Fruit fly (Drosophila melanogaster) whole organism, embryonic: ENCODE data around the gene Rrp45.

Experiments used
- Adf1 ChIP-seq: fragments of 200-800 bp; sonication (Bioruptor generic); IDR thresholded peaks from 2 replicates; pipeline ENCODE4 v1.3.6; 2022; ENCODE audit warnings: missing biosample characterization, missing genetic modification characterization
- Awh ChIP-seq: fragments of 200-800 bp; sonication (Bioruptor generic); IDR thresholded peaks from 2 replicates; pipeline ENCODE4, ENCODE4 v1.3.6; 2022; ENCODE audit warnings: missing biosample characterization, missing genetic modification characterization
- Blimp-1 ChIP-seq: fragments of 200-800 bp; sonication (Bioruptor generic); optimal IDR thresholded peaks from 3 replicates; lab custom pipeline; 2018; ENCODE audit warnings: missing biosample characterization, missing genetic modification characterization, mild to moderate bottlenecking, moderate library complexity, missing genetic modification reagents
- CG10959 ChIP-seq: fragments of 200-800 bp; sonication (Bioruptor generic); IDR thresholded peaks from 2 replicates; pipeline ENCODE4 v1.3.6; 2022; ENCODE audit warnings: missing biosample characterization, missing genetic modification characterization
- CG11085 ChIP-seq: fragments of 200-800 bp; sonication (Bioruptor generic); IDR thresholded peaks from 2 replicates; pipeline ENCODE4 v1.3.6; 2022; ENCODE audit warnings: missing biosample characterization, missing genetic modification characterization
- CG12104 ChIP-seq: fragments of 200-800 bp; sonication (Bioruptor generic); optimal IDR thresholded peaks from 3 replicates; lab custom pipeline; 2016; ENCODE audit warnings: missing biosample characterization, missing genetic modification characterization
- CG12942 ChIP-seq: fragments of 200-800 bp; sonication (Bioruptor generic); optimal IDR thresholded peaks from 3 replicates; lab custom pipeline; 2016; ENCODE audit warnings: missing biosample characterization, missing genetic modification characterization
- CG16813 ChIP-seq: fragments of 200-800 bp; sonication (Bioruptor generic); IDR thresholded peaks from 3 replicates; pipeline ENCODE4 v1.3.6; 2022; ENCODE audit warnings: missing biosample characterization, missing genetic modification characterization; ENCODE audit not compliant: partially characterized antibody
- CG17328 ChIP-seq: fragments of 200-800 bp; sonication (Bioruptor generic); IDR thresholded peaks from 2 replicates; pipeline ENCODE4 v1.3.6; 2022; ENCODE audit warnings: missing biosample characterization, missing genetic modification characterization
- CG17361 ChIP-seq: fragments of 200-800 bp; sonication (Bioruptor generic); IDR thresholded peaks from 3 replicates; pipeline ENCODE4 v1.3.6; 2022; ENCODE audit warnings: missing biosample characterization, missing genetic modification characterization
- CG17612 ChIP-seq: fragments of 200-800 bp; sonication (Bioruptor generic); IDR thresholded peaks from 2 replicates; pipeline ENCODE4 v1.3.6; 2022; ENCODE audit warnings: missing biosample characterization, missing genetic modification characterization
- CG18476 ChIP-seq: fragments of 200-800 bp; sonication (Bioruptor generic); optimal IDR thresholded peaks from 2 replicates; lab custom pipeline; 2016; ENCODE audit warnings: missing biosample characterization, mild to moderate bottlenecking, missing genetic modification characterization
- CG2199 ChIP-seq: fragments of 200-800 bp; sonication (Bioruptor generic); IDR thresholded peaks from 3 replicates; pipeline ENCODE4 v1.3.6; 2022; ENCODE audit warnings: missing biosample characterization, missing genetic modification characterization
- CG2202 ChIP-seq: fragments of 200-800 bp; sonication (Bioruptor generic); optimal IDR thresholded peaks from 2 replicates; lab custom pipeline; 2018; ENCODE audit warnings: missing biosample characterization, mild to moderate bottlenecking, missing genetic modification characterization
- CG30020 ChIP-seq: fragments of 200-800 bp; optimal IDR thresholded peaks from 2 replicates; lab custom pipeline; 2019; ENCODE audit warnings: missing biosample characterization, mild to moderate bottlenecking, missing genetic modification characterization, moderate library complexity
- CG31224 ChIP-seq: fragments of 200-800 bp; sonication (Bioruptor generic); IDR thresholded peaks from 2 replicates; pipeline ENCODE4 v1.3.6; 2022; ENCODE audit warnings: missing biosample characterization, missing genetic modification characterization
- CG32532 ChIP-seq: fragments of 200-800 bp; sonication (Bioruptor generic); IDR thresholded peaks from 2 replicates; pipeline ENCODE4 v1.3.6; 2022; ENCODE audit warnings: missing biosample characterization, missing genetic modification characterization
- CG5245 ChIP-seq: fragments of 200-800 bp; sonication (Bioruptor generic); optimal IDR thresholded peaks from 3 replicates; lab custom pipeline; 2016; ENCODE audit warnings: missing biosample characterization, missing genetic modification characterization
- CG6791 ChIP-seq: fragments of 200-800 bp; sonication (Bioruptor generic); IDR thresholded peaks from 3 replicates; pipeline ENCODE4 v1.3.6; 2022; ENCODE audit warnings: missing biosample characterization, missing genetic modification characterization; ENCODE audit not compliant: partially characterized antibody
- CG7271 ChIP-seq: fragments of 200-800 bp; sonication (Bioruptor generic); optimal IDR thresholded peaks from 2 replicates; lab custom pipeline; 2018; ENCODE audit warnings: missing biosample characterization, mild to moderate bottlenecking, missing genetic modification characterization, moderate library complexity
- CG7839 ChIP-seq: fragments of 200-800 bp; sonication (Bioruptor generic); optimal IDR thresholded peaks from 3 replicates; lab custom pipeline; 2018; ENCODE audit warnings: missing biosample characterization, mild to moderate bottlenecking, missing genetic modification characterization, moderate library complexity
- D ChIP-seq, 2 experiments: fragments of 200-800 bp in 1 of 2; fragments of >200 bp in 1 of 2; sonication (Bioruptor generic) in 1 of 2; optimal IDR thresholded peaks; 2 replicates in 1 of 2; 3 replicates in 1 of 2; lab custom pipeline; 2017; ENCODE audit warnings: mild to moderate bottlenecking in 1 of 2, missing biosample characterization in 1 of 2, missing genetic modification characterization in 1 of 2, missing genetic modification reagents in 1 of 2
- D19A ChIP-seq: fragments of 200-800 bp; optimal IDR thresholded peaks from 3 replicates; lab custom pipeline; 2019; ENCODE audit warnings: missing biosample characterization, mild to moderate bottlenecking, missing genetic modification characterization, moderate library complexity
- Fer2 ChIP-seq: fragments of 200-800 bp; sonication (Bioruptor generic); optimal IDR thresholded peaks from 2 replicates; lab custom pipeline; 2018; ENCODE audit warnings: missing biosample characterization, mild to moderate bottlenecking, missing genetic modification characterization, moderate library complexity
- Fer3 ChIP-seq: fragments of 200-800 bp; sonication (Bioruptor generic); optimal IDR thresholded peaks from 2 replicates; lab custom pipeline; 2018; ENCODE audit warnings: missing biosample characterization, mild to moderate bottlenecking, missing genetic modification characterization, moderate library complexity
- Lhr ChIP-seq: fragments of 200-800 bp; sonication (Bioruptor generic); optimal IDR thresholded peaks from 3 replicates; lab custom pipeline; 2017; ENCODE audit warnings: mild to moderate bottlenecking, missing biosample characterization, missing genetic modification reagents, missing genetic modification characterization
- MBD-R2 ChIP-seq: fragments of 200-800 bp; sonication (Bioruptor generic); IDR thresholded peaks from 2 replicates; pipeline ENCODE4 v1.3.6; 2022; ENCODE audit warnings: missing biosample characterization, missing genetic modification characterization
- MTF-1 ChIP-seq: fragments of 200-800 bp; sonication (Bioruptor generic); optimal IDR thresholded peaks from 2 replicates; lab custom pipeline; 2018; ENCODE audit warnings: missing biosample characterization, mild to moderate bottlenecking, missing genetic modification characterization, borderline replicate concordance
- Mad ChIP-seq: fragments of 200-800 bp; sonication (Bioruptor generic); optimal IDR thresholded peaks from 2 replicates; lab custom pipeline; 2016; ENCODE audit warnings: missing biosample characterization, missing genetic modification characterization
- Optix ChIP-seq: fragments of 200-800 bp; sonication (Bioruptor generic); IDR thresholded peaks from 3 replicates; pipeline ENCODE4 v1.3.6; 2022; ENCODE audit warnings: missing biosample characterization, missing genetic modification characterization
- ap ChIP-seq: fragments of 200-800 bp; sonication (Bioruptor generic); IDR thresholded peaks from 2 replicates; pipeline ENCODE4 v1.3.6; 2022; ENCODE audit warnings: missing biosample characterization, missing genetic modification characterization
- ase ChIP-seq: fragments of 200-800 bp; sonication (Bioruptor generic); IDR thresholded peaks from 3 replicates; pipeline ENCODE4 v1.3.6; 2022; ENCODE audit warnings: missing biosample characterization, missing genetic modification characterization
- br ChIP-seq: fragments of >200 bp; optimal IDR thresholded peaks from 2 replicates; lab custom pipeline; 2017
- btn ChIP-seq: fragments of 200-800 bp; sonication (Bioruptor generic); optimal IDR thresholded peaks from 2 replicates; lab custom pipeline; 2016; ENCODE audit warnings: missing biosample characterization, missing genetic modification characterization
- crc ChIP-seq: fragments of 200-800 bp; sonication (Bioruptor generic); optimal IDR thresholded peaks from 2 replicates; lab custom pipeline; 2016; ENCODE audit warnings: missing biosample characterization, missing genetic modification characterization
- dysf ChIP-seq: fragments of 200-800 bp; sonication (Bioruptor generic); IDR thresholded peaks from 3 replicates; pipeline ENCODE4 v1.3.6; 2022; ENCODE audit warnings: missing biosample characterization, missing genetic modification characterization
- fu2 ChIP-seq: fragments of 200-800 bp; sonication (Bioruptor generic); optimal IDR thresholded peaks from 2 replicates; lab custom pipeline; 2016; ENCODE audit warnings: missing biosample characterization, missing genetic modification characterization
- gce ChIP-seq: fragments of 200-800 bp; sonication (Bioruptor generic); IDR thresholded peaks from 3 replicates; pipeline ENCODE4 v1.3.6; 2022; ENCODE audit warnings: missing biosample characterization, missing genetic modification characterization
- gro ChIP-seq: fragments of 200-800 bp; sonication (Bioruptor generic); optimal IDR thresholded peaks from 2 replicates; lab custom pipeline; 2016; ENCODE audit warnings: missing biosample characterization, missing genetic modification characterization
- hbn ChIP-seq: fragments of 200-800 bp; sonication (Bioruptor generic); IDR thresholded peaks from 2 replicates; pipeline ENCODE4 v1.3.6; 2022; ENCODE audit warnings: missing biosample characterization, missing genetic modification characterization; ENCODE audit not compliant: partially characterized antibody
- her ChIP-seq: fragments of 200-800 bp; sonication (Bioruptor generic); optimal IDR thresholded peaks from 2 replicates; lab custom pipeline; 2016; ENCODE audit warnings: missing biosample characterization, missing genetic modification characterization
- hkb ChIP-seq, 2 experiments: fragments of 200-800 bp in 1 of 2; fragments of >200 bp in 1 of 2; sonication (Bioruptor generic) in 1 of 2; IDR thresholded peaks in 1 of 2; optimal IDR thresholded peaks in 1 of 2; 2 replicates each; pipeline versions ENCODE4 v1.3.6 to Lab custom; 2017 to 2022; ENCODE audit warnings: missing biosample characterization in 1 of 2, missing genetic modification characterization in 1 of 2
- lilli ChIP-seq: fragments of 200-800 bp; sonication (Bioruptor generic); optimal IDR thresholded peaks from 3 replicates; lab custom pipeline; 2016; ENCODE audit warnings: missing biosample characterization, missing genetic modification characterization
- lola ChIP-seq, 3 experiments: fragments of >200 bp in 2 of 3; fragments of 200-800 bp in 1 of 3; sonication (Bioruptor generic) in 1 of 3; optimal IDR thresholded peaks; 2 replicates each; lab custom pipeline; 2017 to 2019; ENCODE audit warnings: missing biosample characterization in 3 of 3, missing genetic modification characterization in 3 of 3, mild to moderate bottlenecking in 1 of 3, moderate library complexity in 1 of 3
- nmo ChIP-seq: fragments of 200-800 bp; sonication (Bioruptor generic); optimal IDR thresholded peaks from 2 replicates; lab custom pipeline; 2018; ENCODE audit warnings: missing biosample characterization, mild to moderate bottlenecking, missing genetic modification characterization, moderate library complexity
- rib ChIP-seq: fragments of 200-800 bp; sonication (Bioruptor generic); IDR thresholded peaks from 2 replicates; pipeline ENCODE4 v1.3.6; 2022; ENCODE audit warnings: missing biosample characterization, missing genetic modification characterization
- sisA ChIP-seq: fragments of 200-800 bp; sonication (Bioruptor generic); IDR thresholded peaks from 2 replicates; pipeline ENCODE4 v1.3.6; 2022; ENCODE audit warnings: missing biosample characterization, missing genetic modification characterization
- tx ChIP-seq: fragments of 200-800 bp; sonication (Bioruptor generic); optimal IDR thresholded peaks from 2 replicates; lab custom pipeline; 2016; ENCODE audit warnings: missing biosample characterization, missing genetic modification characterization

The Rrp45 gene

DNA sequence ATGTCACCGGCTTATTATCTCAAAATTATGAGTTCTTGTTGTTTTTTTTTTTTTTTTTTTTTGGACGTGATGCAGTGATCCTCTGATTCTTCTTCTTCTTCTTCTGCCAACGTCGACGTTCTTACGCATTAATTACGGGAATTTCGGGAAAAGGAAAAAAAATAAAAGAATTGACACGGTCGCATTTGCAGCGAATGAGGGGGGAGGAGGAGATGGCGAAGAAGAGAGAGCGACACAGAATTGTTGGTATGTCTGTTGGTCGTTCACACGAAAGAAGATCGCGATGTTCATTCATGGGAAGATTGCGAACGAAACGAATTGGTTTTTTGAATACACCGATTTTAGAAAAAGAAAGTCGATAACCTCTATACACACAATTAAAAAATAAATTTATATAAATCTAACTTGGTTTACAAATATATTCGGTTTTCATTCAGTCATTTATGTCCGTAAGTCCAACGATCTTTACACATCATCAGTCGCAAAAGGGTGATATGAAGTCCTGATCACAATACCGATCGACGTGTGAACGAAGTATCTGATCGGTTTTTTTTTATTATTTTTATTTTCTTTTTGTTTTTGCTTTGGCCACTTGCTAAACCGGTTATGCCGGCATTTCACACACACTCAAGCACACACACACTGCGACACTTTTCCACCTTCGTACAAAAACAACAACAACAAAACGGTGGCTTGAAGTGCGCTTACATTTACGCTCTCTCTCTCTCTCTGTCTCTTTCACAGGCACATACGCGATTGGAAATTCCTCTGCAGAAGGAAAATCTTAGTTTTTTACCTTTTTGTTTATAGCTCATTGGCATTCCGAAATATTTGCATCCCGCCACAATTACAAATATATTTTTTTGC, 40.1 kb downstream of the Rrp45 start (continued):
- no peak for TF ChIP-seq Adf1 (GFP tag; lab: Robert Waterston, UW)
- peak in 1 of 3 experiments; percentile 85 for TF ChIP-seq lola (GFP tag; optimal IDR thresholded peaks at IDR 0.05; lab: Kevin White, UChicago)
- TF ChIP-seq ap = no peak
- peak; percentile 47 for TF ChIP-seq MTF-1 (GFP tag; lab: Kevin White, UChicago)
- TF ChIP-seq CG17612 (GFP tag; lab: Robert Waterston, UW) = no peak
- no peak for TF ChIP-seq tx (GFP tag; lab: Kevin White, UChicago)
- TF ChIP-seq CG12942 (GFP tag; lab: Kevin White, UChicago) = peak; percentile 21
- TF ChIP-seq crc = no peak
- no peak for TF ChIP-seq CG2199
- no peak for TF ChIP-seq CG10959 (GFP tag; lab: Robert Waterston, UW)
- no peak for TF ChIP-seq br (lab: Kevin White, UChicago)
- TF ChIP-seq CG12104 (GFP tag; lab: Kevin White, UChicago) = peak; percentile 65
- TF ChIP-seq Fer2 = peak; percentile 41
- TF ChIP-seq rib = no peak
- TF ChIP-seq CG32532 (GFP tag; lab: Robert Waterston, UW) = peak; percentile 57; the same call in 1 of the 2 replicates
- no peak for TF ChIP-seq hbn (GFP tag; lab: Robert Waterston, UW)
- no peak for TF ChIP-seq hkb (optimal IDR thresholded peaks at IDR 0.05; lab: Kevin White, UChicago)
- TF ChIP-seq hkb (GFP tag; IDR thresholded peaks at IDR 0.05; lab: Robert Waterston, UW) = peak; percentile 75
- TF ChIP-seq MBD-R2 = peak; percentile 12; the same call in 1 of the 2 replicates
- TF ChIP-seq CG11085 = no peak
- peak; percentile 82 for TF ChIP-seq nmo (GFP tag; lab: Kevin White, UChicago)
- TF ChIP-seq ase = no peak
- TF ChIP-seq CG7839 (tag; lab: Kevin White, UChicago) = peak; percentile 83
- TF ChIP-seq CG30020 (tag; lab: Kevin White, UChicago) = peak; percentile 48
- TF ChIP-seq CG31224 (GFP tag; lab: Robert Waterston, UW) = 0 out of 2 replicates have a peak, but pooled peaks have one; percentile 20
- peak; percentile 74; the same call in 2 of the 3 replicates for TF ChIP-seq dysf (GFP tag; lab: Robert Waterston, UW)
- TF ChIP-seq gro = peak; percentile 50
- peak; percentile 29 for TF ChIP-seq Lhr
- TF ChIP-seq Optix (GFP tag; lab: Robert Waterston, UW) = no peak
- no peak for TF ChIP-seq fu2 (GFP tag; lab: Kevin White, UChicago)
- TF ChIP-seq D19A = peak; percentile 80
- no peak for TF ChIP-seq D (optimal IDR thresholded peaks at IDR 0.05; lab: Kevin White, UChicago)
- peak; percentile 73 for TF ChIP-seq D (GFP tag; optimal IDR thresholded peaks at IDR 0.05; lab: Kevin White, UChicago)
- TF ChIP-seq CG5245 (GFP tag; lab: Kevin White, UChicago) = no peak
- TF ChIP-seq gce = no peak; the same call in 2 of the 3 replicates
- peak; percentile 77 for TF ChIP-seq Blimp-1 (GFP tag; lab: Kevin White, UChicago)
- TF ChIP-seq lilli = peak; percentile 65
- TF ChIP-seq Mad = peak; percentile 28
- TF ChIP-seq CG7271 (tag; lab: Kevin White, UChicago) = no peak
- peak; percentile 53 for TF ChIP-seq CG18476 (GFP tag; lab: Kevin White, UChicago)
- TF ChIP-seq CG2202 (tag; lab: Kevin White, UChicago) = peak; percentile 35
- 0 out of 2 replicates have a peak, but pooled peaks have one; percentile 16 for TF ChIP-seq Awh (GFP tag; lab: Robert Waterston, UW)
- no peak for TF ChIP-seq CG6791 (GFP tag; lab: Robert Waterston, UW)
- TF ChIP-seq CG16813 = no peak
- TF ChIP-seq CG17361 (GFP tag; lab: Robert Waterston, UW) = peak; percentile 79
- no peak for TF ChIP-seq btn (GFP tag; lab: Kevin White, UChicago)
- TF ChIP-seq Fer3 (tag; lab: Kevin White, UChicago) = peak; percentile 64
- no peak for TF ChIP-seq her
- TF ChIP-seq CG17328 (GFP tag; lab: Robert Waterston, UW) = peak; percentile 53
- no peak for TF ChIP-seq sisA (GFP tag; lab: Robert Waterston, UW)
